Worm (Caenorhabditis elegans): ENCODE results near the gene fbxb-17.

- no peak for TF ChIP-seq ztf-11 (tag; optimal IDR thresholded peaks at IDR 0.05)
- TF ChIP-seq snpc-4 (tag; optimal IDR thresholded peaks at IDR 0.05), result no peak
- TF ChIP-seq ama-1 (optimal IDR thresholded peaks at IDR 0.05), result no peak
- TF ChIP-seq nhr-237 (tag; optimal IDR thresholded peaks at IDR 0.05), result no peak
- TF ChIP-seq nhr-12 (tag; optimal IDR thresholded peaks at IDR 0.05), result no peak
- TF ChIP-seq Y55F3AM.14 (GFP tag; optimal IDR thresholded peaks at IDR 0.05), result no peak
- no peak for TF ChIP-seq nhr-10 (tag; optimal IDR thresholded peaks at IDR 0.05)
- TF ChIP-seq elt-3 (tag; optimal IDR thresholded peaks at IDR 0.05), result no peak
- no peak for TF ChIP-seq lin-39 (tag; optimal IDR thresholded peaks at IDR 0.05)
- no peak for TF ChIP-seq unc-39 (tag; optimal IDR thresholded peaks at IDR 0.05)
- TF ChIP-seq nhr-11 (tag; optimal IDR thresholded peaks at IDR 0.05), result no peak
Measured at ce11 chrII:1670985-1671384, 5.2 kb upstream of the fbxb-17 start.

Measured in whole organism, L2 larva.